Worm (Caenorhabditis elegans): ENCODE data around the gene srg-29.

Gene srg-29

DNA sequence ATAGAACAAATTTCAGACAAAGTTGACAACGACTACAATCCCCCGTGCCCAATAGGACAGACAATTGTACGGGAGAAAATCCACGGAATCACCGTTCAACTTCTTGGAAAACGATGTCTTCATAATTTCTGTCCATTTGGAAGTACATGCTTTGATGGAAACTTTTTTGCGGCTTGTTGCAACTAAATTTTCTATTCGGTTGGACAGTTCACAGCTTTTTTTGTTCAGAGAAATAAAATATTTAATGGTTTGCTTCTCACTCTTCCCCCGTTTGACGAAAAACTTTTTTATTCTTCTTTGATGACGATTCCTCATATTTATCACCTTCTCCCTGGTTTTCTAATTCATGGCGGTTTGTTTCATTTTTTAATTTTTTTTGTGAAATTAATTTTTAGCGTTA, 22.9 kb upstream of the srg-29 start, which contains the start of gene C10G8.2:
TSS of gene C10G8.2 (plus strand) at position 301 of the 400 bp plus-strand sequence.
- TF ChIP-seq Y22D7AL.16 (tag; optimal IDR thresholded peaks at IDR 0.05), result no peak
- TF ChIP-seq dmd-4 (tag; optimal IDR thresholded peaks at IDR 0.05; ENCODE audit: borderline replicate concordance), result no peak
- no peak for TF ChIP-seq sdc-2 (tag; optimal IDR thresholded peaks at IDR 0.05)
- no peak for TF ChIP-seq hlh-15 (tag; optimal IDR thresholded peaks at IDR 0.05)
- no peak for TF ChIP-seq eyg-1 (tag; optimal IDR thresholded peaks at IDR 0.05)
- TF ChIP-seq ttx-3 (tag; optimal IDR thresholded peaks at IDR 0.05), result no peak

DNA sequence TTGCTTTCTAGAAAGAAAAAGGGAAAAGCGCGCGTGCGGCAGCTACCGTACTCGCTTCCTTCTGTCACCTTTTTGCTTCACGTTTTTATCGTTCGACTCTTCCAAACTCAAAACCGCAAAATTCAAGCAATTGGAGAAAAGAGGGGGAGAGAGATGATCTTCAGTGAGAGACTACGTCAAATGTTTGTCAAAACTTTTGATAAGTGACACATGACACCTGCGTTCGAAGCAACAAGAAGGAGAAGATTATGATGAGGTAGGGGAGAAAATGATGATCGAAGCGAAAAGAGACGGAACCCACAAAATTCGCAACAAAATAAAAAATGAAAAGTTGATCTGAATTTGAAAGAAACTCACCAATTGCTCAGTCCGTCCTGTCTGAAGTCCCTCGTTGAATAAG, 18.6 kb upstream of the srg-29 start:
- peak; percentile 68 for TF ChIP-seq unc-55 (GFP tag; optimal IDR thresholded peaks at IDR 0.05)
- TF ChIP-seq K02D7.2 (tag; optimal IDR thresholded peaks at IDR 0.05), result no peak
- no peak for TF ChIP-seq sox-4 (tag; optimal IDR thresholded peaks at IDR 0.05)
- TF ChIP-seq pros-1 (tag; optimal IDR thresholded peaks at IDR 0.05), result no peak

DNA sequence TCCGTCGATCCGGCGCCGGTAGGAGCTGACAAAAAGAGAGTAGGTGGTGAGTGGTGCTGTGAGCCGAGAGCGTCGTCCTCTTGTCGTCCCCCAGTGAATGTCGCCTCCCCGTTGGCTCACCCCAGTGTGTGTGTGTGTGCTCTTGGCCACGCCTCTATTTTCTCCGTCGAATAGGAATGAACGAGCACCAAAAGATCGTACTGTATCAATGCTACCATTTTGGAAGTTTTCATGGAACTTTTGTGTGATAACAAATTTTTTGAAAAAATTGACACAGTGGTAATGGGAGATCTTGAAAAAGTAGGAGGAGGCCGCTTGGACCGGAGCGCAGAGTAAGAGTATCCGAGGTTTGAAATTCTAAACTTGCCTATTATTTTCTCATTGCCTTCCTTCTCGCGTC, 17.5 kb upstream of the srg-29 start, which contains the start of gene ceh-34:
TSS of gene ceh-34 (minus strand) at position 101 of the 400 bp plus-strand sequence.
- TF ChIP-seq hlh-6 (tag; optimal IDR thresholded peaks at IDR 0.05) (peak; percentile 24), K02D7.2 (tag; optimal IDR thresholded peaks at IDR 0.05) (no peak), ceh-34 (tag; optimal IDR thresholded peaks at IDR 0.05) (no peak)

DNA sequence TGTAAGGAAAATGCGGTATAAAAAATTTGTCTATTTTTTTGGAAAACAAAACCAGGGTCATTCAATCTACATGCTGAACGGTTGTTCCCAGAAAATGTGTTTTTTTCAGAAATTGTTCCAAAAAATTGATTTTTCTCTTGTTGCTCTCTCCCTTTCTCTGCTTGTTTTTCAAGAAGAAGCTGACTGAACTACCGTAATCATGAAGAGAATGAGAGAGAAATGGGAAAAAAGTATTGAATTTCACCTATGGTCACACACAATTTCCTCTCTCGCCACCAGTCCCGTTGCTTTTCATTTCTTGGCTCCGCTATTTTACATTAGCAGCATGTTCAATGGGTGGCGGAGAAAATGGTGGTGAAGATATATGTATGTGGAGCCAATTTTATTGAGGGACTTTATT, 14.2 kb upstream of the srg-29 start:
- peak; percentile 48 for TF ChIP-seq ceh-19 (GFP tag; optimal IDR thresholded peaks at IDR 0.05)
- TF ChIP-seq ttx-3 (tag; optimal IDR thresholded peaks at IDR 0.05), result no peak
- TF ChIP-seq unc-55 (GFP tag; optimal IDR thresholded peaks at IDR 0.05), result no peak
- no peak for TF ChIP-seq fax-1 (tag; optimal IDR thresholded peaks at IDR 0.05)

DNA sequence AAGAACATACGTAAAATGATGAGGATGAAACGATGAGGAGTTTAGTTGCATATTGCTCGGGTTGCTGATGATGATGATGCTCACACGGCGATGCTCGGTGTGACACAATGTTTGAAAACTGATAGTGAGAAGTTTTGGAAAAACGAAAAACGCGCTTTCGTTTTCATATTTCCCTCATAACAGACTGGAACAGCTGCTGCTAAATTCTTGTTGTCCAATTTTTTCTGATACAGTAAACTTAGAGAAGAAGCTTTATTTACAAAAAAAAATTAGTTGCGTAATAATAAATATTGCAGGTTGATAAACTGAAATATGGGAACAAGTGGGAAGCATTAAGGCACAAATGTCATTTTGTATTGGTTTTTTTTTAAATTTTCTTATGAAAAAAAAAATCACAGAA, 12.4 kb upstream of the srg-29 start, which contains the start of gene ceh-33:
TSS of gene ceh-33 (minus strand) at position 101 of the 400 bp plus-strand sequence.
- no peak for TF ChIP-seq dmd-4 (tag; optimal IDR thresholded peaks at IDR 0.05; ENCODE audit: borderline replicate concordance)
- no peak for TF ChIP-seq ceh-30 (tag; optimal IDR thresholded peaks at IDR 0.05)
- TF ChIP-seq pha-2 (tag; optimal IDR thresholded peaks at IDR 0.05), result no peak
- no peak for TF ChIP-seq ref-2 (tag; optimal IDR thresholded peaks at IDR 0.05)
- no peak for TF ChIP-seq ceh-6 (GFP tag; optimal IDR thresholded peaks at IDR 0.05)
- TF ChIP-seq hlh-6 (tag; optimal IDR thresholded peaks at IDR 0.05), result no peak
- no peak for TF ChIP-seq odd-2 (tag; optimal IDR thresholded peaks at IDR 0.05)
- no peak for TF ChIP-seq T23F11.4 (GFP tag; optimal IDR thresholded peaks at IDR 0.05)
- TF ChIP-seq fkh-10 (GFP tag; optimal IDR thresholded peaks at IDR 0.05), result no peak
- no peak for TF ChIP-seq npax-4 (tag; optimal IDR thresholded peaks at IDR 0.05)
- TF ChIP-seq ceh-14 (tag; optimal IDR thresholded peaks at IDR 0.05), result no peak
- no peak for TF ChIP-seq pros-1 (tag; optimal IDR thresholded peaks at IDR 0.05)
- TF ChIP-seq ceh-34 (tag; optimal IDR thresholded peaks at IDR 0.05), result no peak
- TF ChIP-seq ceh-18 (tag; optimal IDR thresholded peaks at IDR 0.05), result no peak
- no peak for TF ChIP-seq ama-1 (optimal IDR thresholded peaks at IDR 0.05)
- no peak for TF ChIP-seq unc-55 (GFP tag; optimal IDR thresholded peaks at IDR 0.05)
- no peak for TF ChIP-seq ceh-31 (tag; optimal IDR thresholded peaks at IDR 0.05)
- TF ChIP-seq K09A11.1 (tag; optimal IDR thresholded peaks at IDR 0.05; ENCODE audit: insufficient read depth), result no peak

DNA sequence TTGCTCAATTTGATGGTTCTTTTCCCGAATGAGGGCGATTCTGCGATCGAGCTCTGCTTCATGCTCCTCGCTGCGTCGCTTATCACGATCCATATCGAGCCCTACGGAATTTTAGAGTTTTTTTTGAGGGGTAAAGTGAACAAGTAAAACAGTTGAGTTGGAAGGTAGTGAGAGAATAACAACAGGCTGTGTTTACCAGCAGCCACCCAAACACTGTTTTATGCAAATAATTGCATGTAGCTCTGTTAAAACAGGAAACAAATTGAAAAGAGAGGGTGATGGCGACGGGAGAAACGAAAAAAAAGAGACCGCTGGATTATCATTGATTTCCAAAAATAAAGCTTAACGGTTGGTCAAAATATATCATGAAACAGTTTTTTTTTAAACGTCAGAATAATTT, 8.7 kb upstream of the srg-29 start, which contains the start of gene C10G8.8:
TSS of gene C10G8.8 (minus strand) at position 101 of the 400 bp plus-strand sequence.
- TF ChIP-seq mec-3 (tag; optimal IDR thresholded peaks at IDR 0.05; ENCODE audit: borderline replicate concordance), result no peak
- no peak for TF ChIP-seq sdc-2 (tag; optimal IDR thresholded peaks at IDR 0.05)

DNA sequence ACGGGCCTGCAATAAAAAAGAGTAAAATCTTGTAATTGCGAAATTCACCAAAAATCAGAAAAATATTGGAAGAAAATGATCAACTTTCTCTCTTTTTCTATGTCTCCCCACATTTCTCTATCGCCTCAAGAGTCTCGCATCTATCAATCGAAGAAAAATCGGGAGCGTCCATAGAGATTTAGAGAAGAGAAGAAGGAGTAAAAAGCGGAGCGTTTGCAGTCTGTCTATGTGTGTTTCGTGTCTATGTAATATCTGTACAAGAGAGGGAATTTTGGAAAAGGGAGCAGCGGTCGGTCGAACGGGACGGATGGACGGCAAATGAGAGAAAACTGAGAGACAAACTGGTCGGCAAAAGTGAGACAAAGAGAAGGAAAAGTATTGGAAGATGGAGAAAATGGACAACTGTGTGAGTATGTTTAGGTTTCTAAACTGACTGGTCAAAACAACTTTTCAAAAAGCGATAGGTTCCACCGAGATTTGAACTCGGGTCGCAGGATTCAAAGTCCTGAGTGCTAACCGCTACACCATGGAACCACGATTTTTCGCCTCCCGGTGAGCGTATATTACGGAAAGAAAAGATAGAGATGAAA, 7.2 kb upstream of the srg-29 start:
- TF ChIP-seq lin-11 (tag; optimal IDR thresholded peaks at IDR 0.05) (no peak), che-1 (tag; optimal IDR thresholded peaks at IDR 0.05) (no peak), ceh-24 (tag; optimal IDR thresholded peaks at IDR 0.05) (no peak), K09A11.1 (tag; optimal IDR thresholded peaks at IDR 0.05; ENCODE audit: insufficient read depth) (no peak), C38D4.7 (GFP tag; optimal IDR thresholded peaks at IDR 0.05) (no peak), fkh-10 (GFP tag; optimal IDR thresholded peaks at IDR 0.05) (no peak), hlh-6 (tag; optimal IDR thresholded peaks at IDR 0.05) (no peak), ceh-48 (tag; optimal IDR thresholded peaks at IDR 0.05) (no peak), unc-86 (tag; optimal IDR thresholded peaks at IDR 0.05) (no peak), sox-4 (tag; optimal IDR thresholded peaks at IDR 0.05) (peak; percentile 24), ceh-34 (tag; optimal IDR thresholded peaks at IDR 0.05) (no peak), pha-4 (tag; optimal IDR thresholded peaks at IDR 0.05) (no peak), ref-2 (tag; optimal IDR thresholded peaks at IDR 0.05) (no peak), ceh-31 (tag; optimal IDR thresholded peaks at IDR 0.05) (peak; percentile 1), unc-55 (GFP tag; optimal IDR thresholded peaks at IDR 0.05) (no peak), unc-3 (GFP tag; conservative IDR thresholded peaks at IDR 0.05) (no peak), unc-3 (tag; optimal IDR thresholded peaks at IDR 0.05) (no peak), ama-1 (optimal IDR thresholded peaks at IDR 0.05) (no peak), pqm-1 (tag; optimal IDR thresholded peaks at IDR 0.05) (no peak), ceh-6 (GFP tag; optimal IDR thresholded peaks at IDR 0.05) (no peak)
